Worm (Caenorhabditis elegans) whole organism, L3 larva: ENCODE results near the gene W02B12.11.

Experiments
- ZK546.5 ChIP-seq: sonication (generic microtip); optimal IDR thresholded peaks from 2 replicates; lab custom pipeline; 2017; ENCODE audit warnings: missing biosample characterization, missing genetic modification characterization
- ceh-82 ChIP-seq: fragments of 150-350 bp; optimal IDR thresholded peaks from 2 replicates; lab custom pipeline; 2014; ENCODE audit warnings: missing biosample characterization, missing genetic modification characterization
- ceh-9 ChIP-seq: sonication (generic microtip); optimal IDR thresholded peaks from 2 replicates; lab custom pipeline; 2018; ENCODE audit warnings: missing biosample characterization, missing genetic modification characterization
- daf-12 ChIP-seq: fragments of 150-350 bp; optimal IDR thresholded peaks from 2 replicates; lab custom pipeline; 2014; ENCODE audit warnings: missing biosample characterization, missing genetic modification reagents, missing genetic modification characterization
- fkh-10 ChIP-seq: sonication (generic microtip); optimal IDR thresholded peaks from 2 replicates; lab custom pipeline; 2017; ENCODE audit warnings: missing biosample characterization, missing genetic modification reagents, missing genetic modification characterization
- lin-39 ChIP-seq: fragments of 150-350 bp; optimal IDR thresholded peaks from 2 replicates; lab custom pipeline; 2018; ENCODE audit warnings: missing biosample characterization, missing genetic modification reagents, missing genetic modification characterization
- nhr-25 ChIP-seq: sonication (generic microtip); optimal IDR thresholded peaks from 2 replicates; lab custom pipeline; 2017; ENCODE audit warnings: missing biosample characterization, missing genetic modification characterization
- nhr-28 ChIP-seq: fragments of 150-350 bp; optimal IDR thresholded peaks from 2 replicates; lab custom pipeline; 2014; ENCODE audit warnings: missing biosample characterization, missing genetic modification characterization
- unc-39 ChIP-seq: sonication (generic microtip); optimal IDR thresholded peaks from 4 replicates; lab custom pipeline; 2017; ENCODE audit warnings: missing biosample characterization, missing genetic modification characterization

- TF ChIP-seq fkh-10 (GFP tag; lab: Kevin White, UChicago) (no peak), daf-12 (no peak), unc-39 (tag; lab: Kevin White, UChicago) (no peak), lin-39 (no peak), nhr-28 (tag; lab: Kevin White, UChicago) (no peak), ceh-9 (tag; lab: Kevin White, UChicago) (no peak), ceh-82 (tag; lab: Kevin White, UChicago) (no peak), ZK546.5 (tag; lab: Kevin White, UChicago) (no peak), nhr-25 (peak; percentile 83)
Observed at ce11 chrII:11464427-11464944, 9.2 kb upstream of the W02B12.11 start, which contains the start of the genes aars-1 and rga-1.
